Worm (Caenorhabditis elegans) whole organism, L1 larva: ENCODE results near the gene fbxb-97.

Source experiments
- aly-2 ChIP-seq: fragments of 150-350 bp; optimal IDR thresholded peaks from 2 replicates; lab custom pipeline; 2014; ENCODE audit warnings: missing biosample characterization, missing genetic modification characterization
- blmp-1 ChIP-seq: fragments of 150-350 bp; optimal IDR thresholded peaks from 2 replicates; lab custom pipeline; 2014; ENCODE audit warnings: missing biosample characterization, missing genetic modification characterization
- ceh-8 ChIP-seq: fragments of 200-800 bp; sonication (Bioruptor generic); optimal IDR thresholded peaks from 2 replicates; lab custom pipeline; 2018; ENCODE audit warnings: mild to moderate bottlenecking, missing genetic modification characterization, moderate library complexity, missing compliant biosample characterization
- ceh-88 ChIP-seq: fragments of 200-800 bp; sonication (Bioruptor generic); IDR thresholded peaks from 2 replicates; pipeline ENCODE4 v1.3.6; 2022; ENCODE audit warnings: missing genetic modification characterization, missing compliant biosample characterization
- ces-1 ChIP-seq: fragments of 150-350 bp; optimal IDR thresholded peaks from 2 replicates; lab custom pipeline; 2014; ENCODE audit warnings: missing biosample characterization, missing genetic modification reagents, missing genetic modification characterization
- dsc-1 ChIP-seq: sonication (generic microtip); optimal IDR thresholded peaks from 2 replicates; lab custom pipeline; 2016; ENCODE audit warnings: mild to moderate bottlenecking, missing genetic modification characterization, missing compliant biosample characterization
- efl-1 ChIP-seq, 4 experiments: fragments of 150-350 bp; optimal IDR thresholded peaks in 3 of 4; peaks in 1 of 4; 1 replicate in 1 of 4; 2 replicates in 3 of 4; lab custom pipeline; 2014; ENCODE audit warnings: missing biosample characterization in 2 of 4, missing genetic modification characterization in 2 of 4, missing genetic modification reagents in 2 of 4
- egl-13 ChIP-seq: sonication (generic microtip); optimal IDR thresholded peaks from 2 replicates; lab custom pipeline; 2016; ENCODE audit warnings: missing genotype, missing genetic modification reagents, missing genetic modification characterization, missing compliant biosample characterization
- elt-2 ChIP-seq: sonication (generic microtip); optimal IDR thresholded peaks from 2 replicates; lab custom pipeline; 2016; ENCODE audit warnings: missing genetic modification characterization, mild to moderate bottlenecking, inconsistent platforms, missing compliant biosample characterization, missing genetic modification reagents
- elt-3 ChIP-seq, 6 experiments: fragments of 150-350 bp in 1 of 6; sonication (generic microtip); optimal IDR thresholded peaks; 2 replicates each; lab custom pipeline; 2017 to 2018; ENCODE audit warnings: missing biosample characterization in 6 of 6, missing genetic modification characterization in 6 of 6, inconsistent platforms in 1 of 6
- fkh-8 ChIP-seq: sonication (generic microtip); optimal IDR thresholded peaks from 2 replicates; lab custom pipeline; 2016; ENCODE audit warnings: mild to moderate bottlenecking, missing genetic modification characterization, missing compliant biosample characterization
- irx-1 ChIP-seq: sonication (generic microtip); optimal IDR thresholded peaks from 2 replicates; lab custom pipeline; 2016; ENCODE audit warnings: missing genetic modification characterization, missing compliant biosample characterization
- lin-13 ChIP-seq: fragments of 150-350 bp; optimal IDR thresholded peaks from 2 replicates; lab custom pipeline; 2014; ENCODE audit warnings: missing biosample characterization, missing genetic modification reagents, missing genetic modification characterization
- lin-14 ChIP-seq: fragments of 200-800 bp; sonication (Bioruptor generic); optimal IDR thresholded peaks from 2 replicates; lab custom pipeline; 2018; ENCODE audit warnings: mild to moderate bottlenecking, missing genetic modification characterization, moderate library complexity, missing compliant biosample characterization
- mep-1 ChIP-seq: fragments of 150-350 bp; optimal IDR thresholded peaks from 2 replicates; lab custom pipeline; 2014; ENCODE audit warnings: missing biosample characterization, missing genetic modification characterization
- nhr-19 ChIP-seq: fragments of 200-800 bp; sonication (Bioruptor generic); conservative IDR thresholded peaks from 2 replicates; pipeline ENCODE4 v1.3.6; 2022; ENCODE audit warnings: missing genetic modification characterization, missing compliant biosample characterization
- nhr-71 ChIP-seq: sonication (generic microtip); optimal IDR thresholded peaks from 2 replicates; lab custom pipeline; 2016; ENCODE audit warnings: mild to moderate bottlenecking, missing genetic modification characterization, moderate library complexity, missing compliant biosample characterization
- nhr-76 ChIP-seq: sonication (generic microtip); optimal IDR thresholded peaks from 2 replicates; lab custom pipeline; 2017; ENCODE audit warnings: missing biosample characterization, missing genetic modification characterization
- nhr-85 ChIP-seq: sonication (generic microtip); peaks from one replicate; lab custom pipeline; 2016; ENCODE audit warnings: missing genetic modification characterization, inconsistent platforms, missing compliant biosample characterization
- nhr-90 ChIP-seq: sonication (generic microtip); optimal IDR thresholded peaks from 2 replicates; lab custom pipeline; 2016; ENCODE audit warnings: mild to moderate bottlenecking, missing genetic modification characterization, missing compliant biosample characterization; ENCODE audit not compliant: poor library complexity
- pqm-1 ChIP-seq: sonication (generic microtip); optimal IDR thresholded peaks from 3 replicates; lab custom pipeline; 2017; ENCODE audit warnings: missing biosample characterization, missing genetic modification characterization
- rnt-1 ChIP-seq: sonication (generic microtip); optimal IDR thresholded peaks from 2 replicates; lab custom pipeline; 2016; ENCODE audit warnings: mild to moderate bottlenecking, missing genetic modification characterization, moderate library complexity, missing compliant biosample characterization
- skn-1 ChIP-seq: fragments of 150-350 bp; optimal IDR thresholded peaks from 2 replicates; lab custom pipeline; 2014; ENCODE audit warnings: missing biosample characterization, missing genetic modification characterization
- snpc-4 ChIP-seq: fragments of 150-350 bp; optimal IDR thresholded peaks from 2 replicates; lab custom pipeline; 2014; ENCODE audit warnings: missing biosample characterization, missing genetic modification characterization
- sptf-1 ChIP-seq: fragments of 150-350 bp; optimal IDR thresholded peaks from 2 replicates; lab custom pipeline; 2014; ENCODE audit warnings: missing biosample characterization, missing genetic modification characterization
- sup-37 ChIP-seq: fragments of 200-800 bp; sonication (Bioruptor generic); optimal IDR thresholded peaks from 2 replicates; lab custom pipeline; 2018; ENCODE audit warnings: mild to moderate bottlenecking, missing genetic modification characterization, missing compliant biosample characterization
- tbx-2 ChIP-seq: sonication (generic microtip); optimal IDR thresholded peaks from 2 replicates; lab custom pipeline; 2016; ENCODE audit warnings: missing genetic modification characterization, missing compliant biosample characterization
- tlp-1 ChIP-seq: fragments of 150-350 bp; optimal IDR thresholded peaks from 2 replicates; lab custom pipeline; 2014; ENCODE audit warnings: missing biosample characterization, missing genetic modification characterization
- ztf-4 ChIP-seq: fragments of 150-350 bp; optimal IDR thresholded peaks from 2 replicates; lab custom pipeline; 2014; ENCODE audit warnings: missing biosample characterization, missing genetic modification characterization

Gene fbxb-97

DNA sequence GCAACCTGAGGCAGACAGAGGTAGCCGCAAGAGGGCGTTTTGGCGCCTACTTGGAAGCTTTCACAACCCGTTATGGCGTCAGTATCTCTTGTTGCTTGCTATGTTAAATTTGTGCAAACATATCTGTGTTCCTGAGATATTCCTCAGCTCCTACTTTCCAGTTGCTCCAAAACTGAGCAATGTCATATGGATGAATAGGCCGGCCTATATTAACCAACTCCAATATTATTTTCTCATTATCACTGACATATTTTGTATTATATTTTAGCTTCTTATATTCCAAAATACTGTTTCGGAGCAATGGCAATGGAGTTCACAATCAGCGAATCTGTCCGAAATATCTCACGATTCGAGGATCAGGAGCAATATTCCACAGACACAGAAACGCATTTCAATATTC lies 27.7 kb upstream of the fbxb-97 start, which contains the start of gene math-13:
Gene math-13 (plus strand): TSS at position 301 of the 400 bp plus-strand sequence.
- TF ChIP-seq fkh-8 (tag; lab: Kevin White, UChicago) (no peak), elt-3 (tag; optimal IDR thresholded peaks at IDR 0.05; lab: Kevin White, UChicago) (no peak), egl-13 (tag; lab: Kevin White, UChicago) (no peak), nhr-76 (tag; lab: Kevin White, UChicago) (no peak), pqm-1 (tag; lab: Kevin White, UChicago) (no peak), sptf-1 (tag; lab: Kevin White, UChicago) (no peak), lin-13 (no peak), aly-2 (no peak), nhr-71 (tag; lab: Kevin White, UChicago) (no peak), ztf-4 (tag; lab: Kevin White, UChicago) (no peak), nhr-90 (tag; lab: Kevin White, UChicago) (no peak), mep-1 (tag; lab: Kevin White, UChicago) (no peak), rnt-1 (tag; lab: Kevin White, UChicago) (no peak), skn-1 (no peak), sup-37 (GFP tag; lab: Kevin White, UChicago) (no peak), tlp-1 (tag; lab: Kevin White, UChicago) (no peak), nhr-19 (GFP tag; lab: Robert Waterston, UW) (no peak), efl-1 (optimal IDR thresholded peaks at IDR 0.05; lab: Kevin White, UChicago) (no peak), efl-1 (GFP tag; optimal IDR thresholded peaks at IDR 0.05 in 1 of 2; lab: Kevin White, UChicago) (no peak), ceh-8 (GFP tag; lab: Kevin White, UChicago) (no peak)

DNA sequence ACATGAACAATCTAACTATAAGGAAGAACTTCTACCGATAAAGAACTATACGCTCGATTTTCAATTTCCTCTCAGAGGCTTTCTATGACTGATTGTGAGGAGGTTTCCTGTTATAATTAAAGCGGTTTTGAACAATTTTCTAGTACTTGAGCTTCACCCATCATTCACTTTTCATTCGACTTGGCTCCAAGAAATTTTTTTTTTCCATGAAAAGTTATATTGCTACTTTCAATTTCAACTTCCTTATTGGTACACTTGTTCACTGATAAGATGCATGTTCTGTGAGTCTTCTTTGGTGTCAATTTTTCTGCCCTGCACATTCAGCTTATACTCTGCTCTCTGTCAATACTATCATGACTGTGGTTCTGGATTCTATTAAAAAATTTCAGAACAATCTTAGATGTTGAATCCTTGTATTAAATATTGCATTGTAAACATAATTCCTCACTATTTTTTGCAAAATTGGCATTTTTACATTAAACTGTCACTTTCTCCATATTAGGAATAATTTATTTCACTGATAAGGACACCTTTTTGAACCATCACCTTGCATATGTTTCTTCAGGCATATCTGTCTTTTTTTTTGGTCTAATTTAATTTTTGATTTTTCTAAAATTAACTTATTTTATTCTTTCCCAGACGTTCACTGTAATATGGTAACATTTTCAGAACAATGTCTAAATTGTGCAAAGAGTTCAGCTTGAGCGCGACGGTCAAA lies 23.1 kb upstream of the fbxb-97 start, which contains the start of gene math-10:
Gene math-10 (plus strand): TSS at position 668 of the 718 bp plus-strand sequence.
- TF ChIP-seq aly-2 (no peak), elt-2 (tag; lab: Kevin White, UChicago) (peak; percentile 33), snpc-4 (no peak), irx-1 (tag; lab: Kevin White, UChicago) (no peak), ces-1 (GFP tag; lab: Kevin White, UChicago) (no peak), lin-14 (no peak)

DNA sequence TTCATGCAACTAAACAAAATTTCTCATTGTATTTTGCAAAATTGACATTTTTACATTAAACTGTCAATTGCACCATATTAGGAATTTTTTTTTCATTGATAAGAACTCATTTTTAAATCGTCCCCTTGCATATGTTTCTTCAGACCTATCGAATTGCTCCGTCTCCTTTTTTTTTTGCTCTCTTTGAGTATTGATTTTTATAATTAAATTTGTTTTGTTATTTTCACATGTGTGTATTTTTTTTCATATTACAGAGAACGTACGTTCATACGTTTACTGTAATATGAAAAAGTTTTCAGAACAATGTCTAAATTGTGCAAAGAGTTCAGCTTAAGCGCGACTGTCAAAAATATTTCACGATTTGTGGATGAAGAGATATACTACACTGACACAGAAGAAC lies 21.2 kb upstream of the fbxb-97 start, which contains the start of gene math-14:
Gene math-14 (plus strand): TSS at position 301 of the 400 bp plus-strand sequence.
- TF ChIP-seq dsc-1 (no peak), tbx-2 (tag; lab: Kevin White, UChicago) (no peak), ceh-88 (GFP tag; lab: Robert Waterston, UW) (no peak), blmp-1 (no peak)

DNA sequence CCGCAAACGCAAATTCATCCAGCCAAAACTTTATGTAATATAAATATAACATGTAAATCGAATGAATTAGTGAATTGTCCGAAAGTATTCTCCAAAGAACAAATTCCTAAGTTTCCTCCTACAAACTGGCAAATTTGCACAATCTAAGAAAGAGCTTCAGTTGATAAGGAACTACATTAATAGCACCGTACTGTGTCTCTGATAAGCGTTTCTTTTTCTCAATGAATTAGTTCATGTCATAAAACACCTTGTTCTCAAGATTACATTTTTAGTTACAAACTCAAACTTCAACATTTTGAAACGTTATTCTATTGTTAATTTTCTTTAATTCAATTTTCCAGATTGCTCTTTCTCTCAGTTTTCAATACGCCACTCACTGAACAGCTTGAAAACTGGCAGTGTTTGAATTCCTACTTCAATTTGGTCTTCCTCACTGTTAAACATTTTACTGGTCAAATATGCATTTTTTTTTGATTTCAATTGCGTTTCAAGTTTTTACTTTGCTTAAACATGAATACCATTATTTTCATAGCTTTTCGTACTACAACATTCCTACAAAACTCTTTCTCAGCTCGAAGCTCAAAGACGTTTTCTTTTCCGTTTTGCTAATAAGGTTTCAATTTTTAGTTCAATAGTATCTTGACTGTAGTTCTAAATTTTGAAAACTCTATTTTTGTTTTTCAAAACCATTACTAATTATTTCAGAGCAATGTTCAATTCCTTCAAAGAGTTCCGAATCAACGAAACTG lies 17.9 kb upstream of the fbxb-97 start, which contains the start of gene math-15:
Gene math-15 (plus strand): TSS at position 699 of the 749 bp plus-strand sequence.
- no peak for TF ChIP-seq efl-1 (optimal IDR thresholded peaks at IDR 0.05; lab: Kevin White, UChicago)
- TF ChIP-seq efl-1 (GFP tag; optimal IDR thresholded peaks at IDR 0.05 in 1 of 2; lab: Kevin White, UChicago), result peak in 1 of 2 experiments; percentile 79
- TF ChIP-seq nhr-85 (tag; lab: Kevin White, UChicago), result no peak
- TF ChIP-seq elt-2 (tag; lab: Kevin White, UChicago), result peak; percentile 59

DNA sequence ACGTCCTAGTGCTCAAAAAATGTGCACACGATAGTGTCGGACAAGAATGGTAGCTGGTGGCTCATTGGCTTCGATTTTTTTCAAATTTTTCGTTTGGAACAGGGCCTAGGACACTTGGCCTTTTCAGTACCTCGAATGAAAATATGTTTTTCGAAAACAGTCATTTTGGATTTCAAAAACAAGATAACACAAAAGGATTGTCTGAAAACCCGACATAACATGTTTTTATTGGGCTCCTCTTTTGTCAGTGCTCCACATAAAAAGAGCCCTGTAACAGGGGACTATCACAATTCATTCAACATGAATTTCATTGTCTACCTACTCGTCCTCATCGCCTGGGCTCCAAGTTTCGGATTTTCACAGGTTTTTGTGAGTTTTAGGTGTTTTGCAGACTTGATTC lies 16.3 kb upstream of the fbxb-97 start, which contains the start of gene C16C4.17:
Gene C16C4.17 (plus strand): TSS at position 301 of the 400 bp plus-strand sequence.
- no peak for TF ChIP-seq efl-1 (optimal IDR thresholded peaks at IDR 0.05; lab: Kevin White, UChicago)
- TF ChIP-seq efl-1 (GFP tag; optimal IDR thresholded peaks at IDR 0.05 in 1 of 2; lab: Kevin White, UChicago), result peak in 1 of 2 experiments; percentile 32
- no peak for TF ChIP-seq elt-2 (tag; lab: Kevin White, UChicago)
